Fruit fly (Drosophila melanogaster) whole organism, embryonic: ENCODE data around the gene CG14104.

Source experiments
- Blimp-1 ChIP-seq: fragments of 200-800 bp; sonication (Bioruptor generic); optimal IDR thresholded peaks from 3 replicates; lab custom pipeline; 2018; ENCODE audit warnings: missing biosample characterization, missing genetic modification characterization, mild to moderate bottlenecking, moderate library complexity, missing genetic modification reagents
- CG10274 ChIP-seq: fragments of 200-800 bp; sonication (Bioruptor generic); optimal IDR thresholded peaks from 3 replicates; lab custom pipeline; 2017; ENCODE audit warnings: missing biosample characterization, mild to moderate bottlenecking, missing genetic modification characterization
- CG16815 ChIP-seq: fragments of 200-800 bp; sonication (Bioruptor generic); optimal IDR thresholded peaks from 3 replicates; lab custom pipeline; 2017; ENCODE audit warnings: missing biosample characterization, mild to moderate bottlenecking, missing genetic modification characterization
- CG17186 ChIP-seq: fragments of 200-800 bp; sonication (Bioruptor generic); optimal IDR thresholded peaks from 3 replicates; lab custom pipeline; 2017; ENCODE audit warnings: missing biosample characterization, missing genetic modification reagents, missing genetic modification characterization
- CG2129 ChIP-seq: fragments of 200-800 bp; sonication (Bioruptor generic); IDR thresholded peaks from 2 replicates; pipeline ENCODE4 v1.3.6; 2022; ENCODE audit warnings: missing biosample characterization, missing genetic modification characterization; ENCODE audit not compliant: partially characterized antibody
- CG2199 ChIP-seq: fragments of 200-800 bp; sonication (Bioruptor generic); IDR thresholded peaks from 3 replicates; pipeline ENCODE4 v1.3.6; 2022; ENCODE audit warnings: missing biosample characterization, missing genetic modification characterization
- CG32532 ChIP-seq: fragments of 200-800 bp; sonication (Bioruptor generic); IDR thresholded peaks from 2 replicates; pipeline ENCODE4 v1.3.6; 2022; ENCODE audit warnings: missing biosample characterization, missing genetic modification characterization
- CG3838 ChIP-seq: fragments of 200-800 bp; sonication (Bioruptor generic); optimal IDR thresholded peaks from 3 replicates; lab custom pipeline; 2016; ENCODE audit warnings: missing biosample characterization, missing genetic modification characterization
- CG5245 ChIP-seq: fragments of 200-800 bp; sonication (Bioruptor generic); optimal IDR thresholded peaks from 3 replicates; lab custom pipeline; 2016; ENCODE audit warnings: missing biosample characterization, missing genetic modification characterization
- CG7963 ChIP-seq: fragments of 200-800 bp; sonication (Bioruptor generic); IDR thresholded peaks from 3 replicates; pipeline ENCODE4 v1.3.6; 2022; ENCODE audit warnings: missing biosample characterization, missing genetic modification characterization; ENCODE audit not compliant: partially characterized antibody
- CG8478 ChIP-seq: fragments of >200 bp; optimal IDR thresholded peaks from 2 replicates; lab custom pipeline; 2018
- CG9437 ChIP-seq: fragments of 200-800 bp; sonication (Bioruptor generic); optimal IDR thresholded peaks from 2 replicates; lab custom pipeline; 2018; ENCODE audit warnings: missing biosample characterization, mild to moderate bottlenecking, missing genetic modification characterization
- CG9876 ChIP-seq: fragments of 200-800 bp; sonication (Bioruptor generic); optimal IDR thresholded peaks from 2 replicates; lab custom pipeline; 2016; ENCODE audit warnings: missing biosample characterization, missing genetic modification characterization
- CHES-1-like ChIP-seq: fragments of 200-800 bp; sonication (Bioruptor generic); optimal IDR thresholded peaks from 2 replicates; lab custom pipeline; 2016; ENCODE audit warnings: missing biosample characterization, missing genetic modification characterization
- Camta ChIP-seq: fragments of 200-800 bp; sonication (Bioruptor generic); optimal IDR thresholded peaks from 2 replicates; lab custom pipeline; 2016; ENCODE audit warnings: missing biosample characterization, missing genetic modification characterization
- D ChIP-seq, 2 experiments: fragments of 200-800 bp in 1 of 2; fragments of >200 bp in 1 of 2; sonication (Bioruptor generic) in 1 of 2; optimal IDR thresholded peaks; 2 replicates in 1 of 2; 3 replicates in 1 of 2; lab custom pipeline; 2017; ENCODE audit warnings: mild to moderate bottlenecking in 1 of 2, missing biosample characterization in 1 of 2, missing genetic modification characterization in 1 of 2, missing genetic modification reagents in 1 of 2
- D19B ChIP-seq: fragments of 200-800 bp; sonication (Bioruptor generic); optimal IDR thresholded peaks from 2 replicates; lab custom pipeline; 2017; ENCODE audit warnings: missing biosample characterization, mild to moderate bottlenecking, missing genetic modification characterization
- Dek ChIP-seq: fragments of 200-800 bp; sonication (Bioruptor generic); optimal IDR thresholded peaks from 3 replicates; lab custom pipeline; 2019; ENCODE audit warnings: missing biosample characterization, mild to moderate bottlenecking, missing genetic modification characterization, moderate library complexity
- Doc3 ChIP-seq: fragments of 200-800 bp; sonication (Bioruptor generic); IDR thresholded peaks from 3 replicates; pipeline ENCODE4 v1.3.6; 2022; ENCODE audit warnings: missing biosample characterization, missing genetic modification characterization; ENCODE audit not compliant: partially characterized antibody
- Elba2 ChIP-seq: fragments of 200-800 bp; sonication (Bioruptor generic); optimal IDR thresholded peaks from 3 replicates; lab custom pipeline; 2016; ENCODE audit warnings: missing biosample characterization, missing genetic modification characterization
- Ets65A ChIP-seq: fragments of 200-800 bp; sonication (Bioruptor generic); peaks from one replicate; lab custom pipeline; 2016; ENCODE audit warnings: missing biosample characterization, missing genetic modification characterization
- HmgZ ChIP-seq: fragments of 200-800 bp; sonication (Bioruptor generic); optimal IDR thresholded peaks from 2 replicates; lab custom pipeline; 2018; ENCODE audit warnings: missing biosample characterization, mild to moderate bottlenecking, missing genetic modification characterization
- Kr ChIP-seq: fragments of 200-800 bp; sonication (Bioruptor generic); optimal IDR thresholded peaks from 2 replicates; lab custom pipeline; 2017; ENCODE audit warnings: missing biosample characterization, mild to moderate bottlenecking, missing genetic modification characterization
- Lpt ChIP-seq: fragments of >200 bp; optimal IDR thresholded peaks from 2 replicates; lab custom pipeline; 2018; ENCODE audit warnings: missing biosample characterization, missing genetic modification characterization
- MESR4 ChIP-seq: fragments of 200-800 bp; sonication (Bioruptor generic); optimal IDR thresholded peaks from 2 replicates; lab custom pipeline; 2018; ENCODE audit warnings: missing biosample characterization, mild to moderate bottlenecking, missing genetic modification characterization, moderate library complexity
- Max ChIP-seq: fragments of 200-800 bp; sonication (Bioruptor generic); optimal IDR thresholded peaks from 2 replicates; lab custom pipeline; 2016; ENCODE audit warnings: missing biosample characterization, mild to moderate bottlenecking, missing genetic modification characterization
- Mes4 ChIP-seq: fragments of 200-800 bp; sonication (Bioruptor generic); optimal IDR thresholded peaks from 2 replicates; lab custom pipeline; 2016; ENCODE audit warnings: missing biosample characterization, missing genetic modification characterization
- NFAT ChIP-seq: fragments of 200-800 bp; sonication (Bioruptor generic); IDR thresholded peaks from 2 replicates; pipeline ENCODE4 v1.3.6; 2022; ENCODE audit warnings: missing biosample characterization, missing genetic modification characterization
- Opbp ChIP-seq: fragments of 200-800 bp; sonication (Bioruptor generic); IDR thresholded peaks from 3 replicates; pipeline ENCODE4 v1.3.6; 2022; ENCODE audit warnings: missing biosample characterization, missing genetic modification characterization; ENCODE audit not compliant: partially characterized antibody
- Ptx1 ChIP-seq: fragments of 200-800 bp; sonication (Bioruptor generic); IDR thresholded peaks from 2 replicates; pipeline ENCODE4 v1.3.6; 2022; ENCODE audit warnings: missing biosample characterization, missing genetic modification characterization
- Rfx ChIP-seq: fragments of 200-800 bp; sonication (Bioruptor generic); IDR thresholded peaks from 2 replicates; pipeline ENCODE4 v1.3.6; 2022; ENCODE audit warnings: missing biosample characterization, missing genetic modification characterization
- Sry-δ ChIP-seq: fragments of 200-800 bp; sonication (Bioruptor generic); optimal IDR thresholded peaks from 2 replicates; lab custom pipeline; 2016; ENCODE audit warnings: missing biosample characterization, missing genetic modification characterization
- Tbp ChIP-seq: fragments of >200 bp; optimal IDR thresholded peaks from 2 replicates; lab custom pipeline; 2018; ENCODE audit warnings: missing biosample characterization, missing genetic modification characterization
- Vsx1 ChIP-seq: fragments of 200-800 bp; sonication (Bioruptor generic); optimal IDR thresholded peaks from 2 replicates; lab custom pipeline; 2017; ENCODE audit warnings: missing biosample characterization, mild to moderate bottlenecking, missing genetic modification characterization, missing genetic modification reagents
- ac ChIP-seq: fragments of 200-800 bp; sonication (Bioruptor generic); optimal IDR thresholded peaks from 3 replicates; lab custom pipeline; 2017; ENCODE audit warnings: missing biosample characterization, mild to moderate bottlenecking, missing genetic modification characterization
- bbx ChIP-seq: fragments of 200-800 bp; sonication (Bioruptor generic); IDR thresholded peaks from 2 replicates; pipeline ENCODE4 v1.3.6; 2022; ENCODE audit warnings: missing biosample characterization, missing genetic modification characterization; ENCODE audit not compliant: partially characterized antibody
- chinmo ChIP-seq: fragments of 200-800 bp; sonication (Bioruptor generic); IDR thresholded peaks from 4 replicates; pipeline ENCODE4 v1.3.6; 2022; ENCODE audit warnings: missing biosample characterization, missing genetic modification characterization; ENCODE audit not compliant: partially characterized antibody
- da ChIP-seq: fragments of 200-800 bp; sonication (Bioruptor generic); optimal IDR thresholded peaks from 2 replicates; lab custom pipeline; 2016; ENCODE audit warnings: missing biosample characterization, missing genetic modification characterization
- dan ChIP-seq: fragments of 200-800 bp; sonication (Bioruptor generic); IDR thresholded peaks from 2 replicates; pipeline ENCODE4 v1.3.6; 2022; ENCODE audit warnings: missing biosample characterization, missing genetic modification characterization
- eve ChIP-seq, 2 experiments: fragments of >200 bp; optimal IDR thresholded peaks; 2 replicates each; lab custom pipeline; 2017; ENCODE audit warnings: missing biosample characterization in 2 of 2, missing genetic modification characterization in 2 of 2
- fd3F ChIP-seq: fragments of 200-800 bp; sonication (Bioruptor generic); optimal IDR thresholded peaks from 2 replicates; lab custom pipeline; 2018; ENCODE audit warnings: missing biosample characterization, mild to moderate bottlenecking, missing genetic modification characterization, moderate library complexity
- gfzf ChIP-seq: fragments of 200-800 bp; sonication (Bioruptor generic); optimal IDR thresholded peaks from 2 replicates; lab custom pipeline; 2016; ENCODE audit warnings: missing biosample characterization, mild to moderate bottlenecking, missing genetic modification characterization, moderate library complexity
- gro ChIP-seq: fragments of 200-800 bp; sonication (Bioruptor generic); optimal IDR thresholded peaks from 2 replicates; lab custom pipeline; 2016; ENCODE audit warnings: missing biosample characterization, missing genetic modification characterization
- ind ChIP-seq: fragments of 200-800 bp; sonication (Bioruptor generic); optimal IDR thresholded peaks from 3 replicates; lab custom pipeline; 2016; ENCODE audit warnings: missing biosample characterization, missing genetic modification characterization
- mirr ChIP-seq: fragments of 200-800 bp; sonication (Bioruptor generic); optimal IDR thresholded peaks from 3 replicates; lab custom pipeline; 2018; ENCODE audit warnings: missing biosample characterization, mild to moderate bottlenecking, missing genetic modification characterization
- oc ChIP-seq: fragments of 200-800 bp; sonication (Bioruptor generic); optimal IDR thresholded peaks from 2 replicates; lab custom pipeline; 2018; ENCODE audit warnings: missing biosample characterization, mild to moderate bottlenecking, missing genetic modification characterization, moderate library complexity
- pfk ChIP-seq: fragments of 200-800 bp; sonication (Bioruptor generic); optimal IDR thresholded peaks from 2 replicates; lab custom pipeline; 2018; ENCODE audit warnings: missing biosample characterization, mild to moderate bottlenecking, missing genetic modification characterization, moderate library complexity
- pros ChIP-seq: fragments of 200-800 bp; sonication (Bioruptor generic); optimal IDR thresholded peaks from 3 replicates; lab custom pipeline; 2019; ENCODE audit warnings: missing biosample characterization, mild to moderate bottlenecking, missing genetic modification characterization, moderate library complexity
- sim ChIP-seq: fragments of 200-800 bp; sonication (Bioruptor generic); IDR thresholded peaks from 2 replicates; pipeline ENCODE4 v1.3.6; 2022; ENCODE audit warnings: missing biosample characterization, missing genetic modification characterization
- sqz ChIP-seq: fragments of 200-800 bp; sonication (Bioruptor generic); optimal IDR thresholded peaks from 3 replicates; lab custom pipeline; 2018; ENCODE audit warnings: missing biosample characterization, mild to moderate bottlenecking, missing genetic modification characterization

The CG14104 gene

dm6 chr3L:19777279-19777960 is 29.6 kb downstream of the CG14104 start (continued):
- TF ChIP-seq fd3F (no peak), pros (no peak), CHES-1-like (GFP tag; lab: Kevin White, UChicago) (no peak), CG32532 (GFP tag; lab: Robert Waterston, UW) (no peak), CG10274 (GFP tag; lab: Kevin White, UChicago) (no peak), Mes4 (GFP tag; lab: Kevin White, UChicago) (no peak), gro (peak; percentile 72), Rfx (no peak), Vsx1 (GFP tag; lab: Kevin White, UChicago) (peak; percentile 89), ind (no peak), oc (tag; lab: Kevin White, UChicago) (peak; percentile 52), gfzf (GFP tag; lab: Kevin White, UChicago) (no peak), chinmo (0 out of 4 replicates have a peak, but pooled peaks have one; percentile 31), D19B (GFP tag; lab: Kevin White, UChicago) (no peak), Lpt (GFP tag; lab: Kevin White, UChicago) (no peak), CG17186 (GFP tag; lab: Kevin White, UChicago) (no peak), pfk (peak; percentile 51), Dek (tag; lab: Kevin White, UChicago) (no peak), mirr (peak; percentile 86), Tbp (no peak), D (optimal IDR thresholded peaks at IDR 0.05; lab: Kevin White, UChicago) (no peak), D (GFP tag; optimal IDR thresholded peaks at IDR 0.05; lab: Kevin White, UChicago) (no peak), CG9437 (GFP tag; lab: Kevin White, UChicago) (peak; percentile 13), eve (GFP tag; optimal IDR thresholded peaks at IDR 0.05; lab: Kevin White, UChicago) (peak in 1 of 2 experiments; percentile 68), CG9876 (GFP tag; lab: Kevin White, UChicago) (no peak), CG16815 (GFP tag; lab: Kevin White, UChicago) (no peak), sqz (GFP tag; lab: Kevin White, UChicago) (peak; percentile 65), Blimp-1 (GFP tag; lab: Kevin White, UChicago) (no peak), bbx (no peak), CG7963 (GFP tag; lab: Robert Waterston, UW) (no peak), ac (GFP tag; lab: Kevin White, UChicago) (no peak), Elba2 (no peak), MESR4 (GFP tag; lab: Kevin White, UChicago) (no peak), CG5245 (GFP tag; lab: Kevin White, UChicago) (no peak), CG2129 (GFP tag; lab: Robert Waterston, UW) (no peak), CG3838 (GFP tag; lab: Kevin White, UChicago) (no peak), Ptx1 (no peak), sim (GFP tag; lab: Robert Waterston, UW) (no peak), da (GFP tag; lab: Kevin White, UChicago) (no peak), CG2199 (0 out of 3 replicates have a peak, but pooled peaks have one; percentile 18), Ets65A (GFP tag; lab: Kevin White, UChicago) (no peak), Doc3 (GFP tag; lab: Robert Waterston, UW) (no peak), CG8478 (lab: Kevin White, UChicago) (no peak), Kr (GFP tag; lab: Kevin White, UChicago) (no peak), HmgZ (tag; lab: Kevin White, UChicago) (no peak), Max (GFP tag; lab: Kevin White, UChicago) (no peak), NFAT (GFP tag; lab: Robert Waterston, UW) (no peak), Opbp (no peak), Camta (no peak), dan (GFP tag; lab: Robert Waterston, UW) (no peak), Sry-δ (GFP tag; lab: Kevin White, UChicago) (no peak)
